Worm (Caenorhabditis elegans) whole organism, early embryonic: ENCODE measurements around the gene sto-6.

Experiments
- B0310.2 ChIP-seq: sonication (generic microtip); optimal IDR thresholded peaks from 2 replicates; lab custom pipeline; 2016; ENCODE audit warnings: mild to moderate bottlenecking, missing genetic modification characterization, missing compliant biosample characterization
- aly-1 ChIP-seq: sonication (generic microtip); optimal IDR thresholded peaks from 2 replicates; lab custom pipeline; 2016; ENCODE audit warnings: missing genetic modification characterization, missing compliant biosample characterization
- ama-1 ChIP-seq: fragments of 150-350 bp; optimal IDR thresholded peaks from 2 replicates; lab custom pipeline; 2014
- hmbx-1 ChIP-seq: sonication (generic microtip); optimal IDR thresholded peaks from 2 replicates; lab custom pipeline; 2016; ENCODE audit warnings: mild to moderate bottlenecking, missing genetic modification characterization, missing compliant biosample characterization
- hnd-1 ChIP-seq: sonication (generic microtip); optimal IDR thresholded peaks from 2 replicates; lab custom pipeline; 2016; ENCODE audit warnings: missing genetic modification characterization, missing compliant biosample characterization
- pes-1 ChIP-seq: fragments of 200-800 bp; sonication (Bioruptor generic); IDR thresholded peaks from 2 replicates; pipeline ENCODE4 v1.3.6; 2022; ENCODE audit warnings: missing genetic modification reagents, missing genetic modification characterization, missing compliant biosample characterization
- scrt-1 ChIP-seq: fragments of 200-800 bp; sonication (Bioruptor generic); IDR thresholded peaks from 2 replicates; pipeline ENCODE4 v1.3.6; 2022; ENCODE audit warnings: missing genetic modification characterization, missing compliant biosample characterization
- tra-4 ChIP-seq: sonication (generic microtip); optimal IDR thresholded peaks from 2 replicates; lab custom pipeline; 2017; ENCODE audit warnings: missing genetic modification characterization, missing compliant biosample characterization

DNA sequence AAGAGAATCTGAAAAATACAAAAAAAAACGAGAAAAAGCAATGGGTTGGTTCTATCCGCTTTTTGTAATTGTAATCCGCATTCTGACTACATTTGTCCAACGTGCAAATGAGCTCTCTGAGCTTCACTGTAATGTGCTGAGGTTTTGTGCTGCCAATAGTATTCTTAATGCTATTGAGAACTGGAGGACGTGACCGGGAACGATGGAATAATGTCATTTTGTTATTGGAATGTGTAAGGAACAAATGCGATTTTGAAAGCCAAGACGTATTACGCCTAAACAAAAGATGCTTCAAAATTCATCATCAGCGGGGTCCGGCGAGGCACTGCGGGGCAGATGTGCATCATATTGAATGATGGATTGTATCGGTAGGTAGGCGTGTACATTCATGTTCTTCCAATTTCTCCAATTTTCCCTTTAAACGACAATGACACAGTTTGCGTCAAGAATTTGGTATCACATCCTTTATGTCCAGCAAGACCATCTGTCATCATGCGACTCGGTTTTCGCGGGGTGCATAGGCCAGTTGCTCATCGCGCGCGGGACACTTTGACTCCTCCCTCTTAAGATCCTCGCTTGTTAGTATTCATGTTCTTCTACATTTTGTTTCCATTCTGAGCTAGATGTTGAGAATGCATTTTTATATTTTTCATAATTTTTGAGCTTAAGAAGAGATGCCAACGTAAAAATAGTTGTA lies 41.0 kb downstream of the sto-6 start:
- TF ChIP-seq scrt-1 (GFP tag; lab: Robert Waterston, UW) (no peak), hnd-1 (tag; lab: Kevin White, UChicago) (no peak), aly-1 (tag; lab: Kevin White, UChicago) (no peak), hmbx-1 (tag; lab: Kevin White, UChicago) (no peak), pes-1 (GFP tag; lab: Robert Waterston, UW) (no peak), B0310.2 (no peak), tra-4 (no peak), ama-1 (no peak)
